Worm (Caenorhabditis elegans): Measurements from ENCODE around the gene mutd-1.

mutd-1 gene

DNA sequence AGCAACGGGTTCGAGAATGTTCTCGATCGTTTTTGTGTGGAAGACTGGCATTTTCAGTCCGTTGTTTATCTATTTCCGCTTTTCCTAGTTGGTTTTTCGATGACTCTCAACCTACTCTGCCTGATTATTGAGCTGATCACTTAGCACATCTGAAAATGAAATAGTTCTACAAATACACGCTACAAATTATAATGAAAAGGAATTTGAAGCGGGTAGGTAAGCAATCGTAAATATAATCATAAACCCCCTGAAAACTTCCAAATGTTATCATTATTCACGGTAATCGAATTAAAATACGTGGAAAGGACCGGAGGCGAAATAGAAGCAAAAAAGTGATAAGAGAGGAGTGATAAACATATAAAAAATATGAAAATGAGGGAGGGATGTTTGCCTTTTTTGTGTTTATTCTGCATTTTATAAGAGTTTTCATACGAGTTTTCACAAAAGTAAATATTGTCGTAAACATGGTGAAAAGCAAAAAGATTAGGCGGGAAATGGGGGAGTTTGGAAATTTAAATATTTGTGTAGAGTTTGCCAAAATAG lies 39.6 kb downstream of the mutd-1 start, which contains the start of gene deb-1:
Gene deb-1, minus strand, starts transcription at position 51 of the 543 bp plus-strand sequence.
- TF ChIP-seq ztf-11 (tag; optimal IDR thresholded peaks at IDR 0.05): no peak
- TF ChIP-seq bed-3 (GFP tag; optimal IDR thresholded peaks at IDR 0.05): no peak
- TF ChIP-seq snpc-4 (tag; optimal IDR thresholded peaks at IDR 0.05): no peak
- no peak for TF ChIP-seq pha-4 (tag; optimal IDR thresholded peaks at IDR 0.05)

DNA sequence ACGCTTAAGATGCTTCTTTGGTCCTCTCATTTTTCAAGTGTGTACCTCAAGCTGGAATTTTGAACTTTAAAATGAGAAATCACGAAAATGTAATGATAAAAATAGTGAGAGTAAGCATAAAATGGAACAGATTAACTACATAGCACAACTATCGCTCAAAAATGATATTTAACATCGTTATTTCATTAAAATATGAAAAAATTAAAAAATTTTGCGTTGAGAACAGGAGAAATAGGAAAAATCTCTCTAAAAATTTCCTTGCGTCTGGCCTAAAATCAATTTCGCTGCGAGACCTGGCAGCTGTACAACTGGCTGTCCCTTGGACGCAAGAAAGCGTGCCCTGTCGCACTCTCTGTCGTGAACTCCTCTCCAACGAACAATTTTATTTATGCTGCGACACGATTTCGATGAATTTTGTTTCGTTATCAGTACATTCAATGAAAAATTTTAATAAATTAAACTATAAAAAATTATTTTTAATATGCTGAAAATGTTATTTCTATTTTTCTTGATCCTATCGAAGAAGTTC lies 49.2 kb downstream of the mutd-1 start, which contains the start of gene rps-4:
Gene rps-4, minus strand, starts transcription at position 51 of the 529 bp plus-strand sequence.
- TF ChIP-seq tbx-8 (GFP tag; optimal IDR thresholded peaks at IDR 0.05): no peak
- peak; percentile 26 for TF ChIP-seq elt-3 (tag; optimal IDR thresholded peaks at IDR 0.05)
- no peak for TF ChIP-seq blmp-1 (tag; optimal IDR thresholded peaks at IDR 0.05)
- peak; percentile 39 for TF ChIP-seq ham-2 (GFP tag; optimal IDR thresholded peaks at IDR 0.05)
- peak; percentile 36 for TF ChIP-seq ceh-83 (GFP tag; optimal IDR thresholded peaks at IDR 0.05)
- TF ChIP-seq ztf-11 (tag; optimal IDR thresholded peaks at IDR 0.05): no peak
- TF ChIP-seq lin-32 (GFP tag; optimal IDR thresholded peaks at IDR 0.05): no peak
- peak; percentile 69 for TF ChIP-seq cnd-1 (tag; optimal IDR thresholded peaks at IDR 0.05)
- TF ChIP-seq nhr-237 (tag; optimal IDR thresholded peaks at IDR 0.05): peak; percentile 90
- TF ChIP-seq mep-1 (tag; optimal IDR thresholded peaks at IDR 0.05): peak; percentile 94
- peak; percentile 27 for TF ChIP-seq unc-120 (tag; optimal IDR thresholded peaks at IDR 0.05; ENCODE audit: poor library complexity, severe bottlenecking)
- TF ChIP-seq mls-2 (tag; optimal IDR thresholded peaks at IDR 0.05): no peak
- TF ChIP-seq pha-4 (tag; optimal IDR thresholded peaks at IDR 0.05): peak; percentile 58
- TF ChIP-seq nhr-28 (tag; optimal IDR thresholded peaks at IDR 0.05): no peak
- no peak for TF ChIP-seq flh-1 (GFP tag; optimal IDR thresholded peaks at IDR 0.05)
- TF ChIP-seq lsy-2 (tag; optimal IDR thresholded peaks at IDR 0.05): peak; percentile 86
- TF ChIP-seq nhr-76 (tag; optimal IDR thresholded peaks at IDR 0.05): no peak
- TF ChIP-seq nhr-2 (tag; optimal IDR thresholded peaks at IDR 0.05): no peak
- TF ChIP-seq drap-1 (GFP tag; optimal IDR thresholded peaks at IDR 0.05): peak; percentile 17
- peak; percentile 59 for TF ChIP-seq ces-1 (GFP tag; optimal IDR thresholded peaks at IDR 0.05)
- TF ChIP-seq ceh-39 (tag; optimal IDR thresholded peaks at IDR 0.05): peak; percentile 64
- TF ChIP-seq M03D4.4 (tag; optimal IDR thresholded peaks at IDR 0.05): peak; percentile 8
- TF ChIP-seq unc-62 (GFP tag; optimal IDR thresholded peaks at IDR 0.05): peak; percentile 57
- peak; percentile 76 for TF ChIP-seq sptf-1 (tag; optimal IDR thresholded peaks at IDR 0.05)
- TF ChIP-seq unc-39 (tag; optimal IDR thresholded peaks at IDR 0.05): no peak
- peak; percentile 71 for TF ChIP-seq lin-13 (tag; optimal IDR thresholded peaks at IDR 0.05)
- no peak for TF ChIP-seq mab-5 (tag; optimal IDR thresholded peaks at IDR 0.05)
- TF ChIP-seq sem-2 (GFP tag; optimal IDR thresholded peaks at IDR 0.05): no peak
- TF ChIP-seq hlh-1 (tag; optimal IDR thresholded peaks at IDR 0.05): peak; percentile 82
- TF ChIP-seq snpc-4 (tag; optimal IDR thresholded peaks at IDR 0.05): no peak
- no peak for TF ChIP-seq bed-3 (GFP tag; optimal IDR thresholded peaks at IDR 0.05)
- TF ChIP-seq elt-1 (tag; optimal IDR thresholded peaks at IDR 0.05; ENCODE audit: borderline replicate concordance, insufficient read depth): no peak
- no peak for TF ChIP-seq nhr-12 (tag; optimal IDR thresholded peaks at IDR 0.05)
- TF ChIP-seq zip-8 (tag; optimal IDR thresholded peaks at IDR 0.05): no peak
- TF ChIP-seq ceh-43 (GFP tag; optimal IDR thresholded peaks at IDR 0.05): no peak

- no peak for TF ChIP-seq mep-1 (tag; optimal IDR thresholded peaks at IDR 0.05)
- TF ChIP-seq lsy-2 (tag; optimal IDR thresholded peaks at IDR 0.05): no peak
- no peak for TF ChIP-seq ham-2 (GFP tag; optimal IDR thresholded peaks at IDR 0.05)
- TF ChIP-seq unc-62 (GFP tag; optimal IDR thresholded peaks at IDR 0.05): no peak
- TF ChIP-seq nhr-12 (tag; optimal IDR thresholded peaks at IDR 0.05): no peak
- TF ChIP-seq hlh-1 (tag; optimal IDR thresholded peaks at IDR 0.05): no peak
- TF ChIP-seq M03D4.4 (tag; optimal IDR thresholded peaks at IDR 0.05): no peak
- no peak for TF ChIP-seq lin-13 (tag; optimal IDR thresholded peaks at IDR 0.05)
- TF ChIP-seq sptf-1 (tag; optimal IDR thresholded peaks at IDR 0.05): no peak
- no peak for TF ChIP-seq elt-3 (tag; optimal IDR thresholded peaks at IDR 0.05)
- no peak for TF ChIP-seq drap-1 (GFP tag; optimal IDR thresholded peaks at IDR 0.05)
- TF ChIP-seq nhr-76 (tag; optimal IDR thresholded peaks at IDR 0.05): no peak
- no peak for TF ChIP-seq blmp-1 (tag; optimal IDR thresholded peaks at IDR 0.05)
- TF ChIP-seq elt-1 (tag; optimal IDR thresholded peaks at IDR 0.05; ENCODE audit: borderline replicate concordance, insufficient read depth): no peak
- TF ChIP-seq lin-32 (GFP tag; optimal IDR thresholded peaks at IDR 0.05): no peak
- no peak for TF ChIP-seq ces-1 (GFP tag; optimal IDR thresholded peaks at IDR 0.05)
- TF ChIP-seq nhr-28 (tag; optimal IDR thresholded peaks at IDR 0.05): no peak
- TF ChIP-seq mls-2 (tag; optimal IDR thresholded peaks at IDR 0.05): no peak
Measured at ce11 chrIV:7083976-7084375, 49.9 kb downstream of the mutd-1 start.
